Worm (Caenorhabditis elegans) whole organism, young adult: ENCODE data around the gene nstp-10.

ENCODE experiments used
- B0035.1 ChIP-seq: sonication (generic microtip); optimal IDR thresholded peaks from 2 replicates; lab custom pipeline; 2016; ENCODE audit warnings: missing genetic modification characterization, mild to moderate bottlenecking, missing compliant biosample characterization, missing genotype, missing genetic modification reagents
- B0336.3 ChIP-seq: fragments of 200-800 bp; sonication (Bioruptor generic); IDR thresholded peaks from 2 replicates; pipeline ENCODE4 v1.3.6; 2022; ENCODE audit warnings: missing genetic modification characterization, missing compliant biosample characterization
- C06A6.2 ChIP-seq: fragments of 200-800 bp; sonication (Bioruptor generic); conservative IDR thresholded peaks from 2 replicates; pipeline ENCODE4 v1.3.6; 2022; ENCODE audit warnings: missing genetic modification characterization, missing compliant biosample characterization
- F37B4.10 ChIP-seq: fragments of 200-800 bp; sonication (Bioruptor generic); IDR thresholded peaks from 2 replicates; pipeline ENCODE4 v1.3.6; 2022; ENCODE audit warnings: missing genetic modification characterization, missing compliant biosample characterization
- F52B5.7 ChIP-seq: sonication (generic microtip); optimal IDR thresholded peaks from 2 replicates; lab custom pipeline; 2016; ENCODE audit warnings: mild to moderate bottlenecking, missing genetic modification characterization, missing compliant biosample characterization
- T07F8.4 ChIP-seq: sonication (generic microtip); optimal IDR thresholded peaks from 2 replicates; lab custom pipeline; 2016; ENCODE audit warnings: mild to moderate bottlenecking, missing genetic modification characterization, moderate library complexity, missing compliant biosample characterization
- T26A5.8 ChIP-seq: sonication (generic microtip); optimal IDR thresholded peaks from 2 replicates; lab custom pipeline; 2016; ENCODE audit warnings: missing genetic modification characterization, missing compliant biosample characterization
- Y56A3A.18 ChIP-seq: fragments of 200-800 bp; sonication (Bioruptor generic); IDR thresholded peaks from 2 replicates; pipeline ENCODE4 v1.3.6; 2022; ENCODE audit warnings: missing genetic modification reagents, missing genetic modification characterization, missing compliant biosample characterization
- ZK185.1 ChIP-seq: sonication (generic microtip); optimal IDR thresholded peaks from 2 replicates; lab custom pipeline; 2016; ENCODE audit warnings: mild to moderate bottlenecking, missing genetic modification characterization, missing compliant biosample characterization; ENCODE audit not compliant: poor library complexity, severe bottlenecking
- ama-1 ChIP-seq, 3 experiments: fragments of 150-350 bp in 1 of 3; sonication (generic microtip) in 2 of 3; optimal IDR thresholded peaks; 2 replicates each; lab custom pipeline; 2014 to 2018; ENCODE audit warnings: missing biosample characterization in 2 of 3, missing genetic modification characterization in 2 of 3, missing genetic modification reagents in 2 of 3
- aptf-2 ChIP-seq: fragments of 200-800 bp; sonication (Bioruptor generic); conservative IDR thresholded peaks from 2 replicates; pipeline ENCODE4 v1.3.6; 2022; ENCODE audit warnings: missing genetic modification reagents, missing genetic modification characterization, missing compliant biosample characterization
- attf-3 ChIP-seq: fragments of 200-800 bp; sonication (Bioruptor generic); conservative IDR thresholded peaks from 2 replicates; pipeline ENCODE4 v1.3.6; 2022; ENCODE audit warnings: missing genetic modification reagents, missing genetic modification characterization, missing compliant biosample characterization
- attf-6 ChIP-seq: fragments of 200-800 bp; sonication (Bioruptor generic); IDR thresholded peaks from 2 replicates; pipeline ENCODE4 v1.3.6; 2022; ENCODE audit warnings: missing genetic modification reagents, missing genetic modification characterization, missing compliant biosample characterization
- bed-1 ChIP-seq: fragments of 200-800 bp; sonication (Bioruptor generic); IDR thresholded peaks from 2 replicates; pipeline ENCODE4 v1.3.6; 2022; ENCODE audit warnings: missing genetic modification reagents, missing genetic modification characterization, missing compliant biosample characterization
- ccch-3 ChIP-seq: fragments of 200-800 bp; sonication (Bioruptor generic); optimal IDR thresholded peaks from 2 replicates; lab custom pipeline; 2018; ENCODE audit warnings: mild to moderate bottlenecking, missing genetic modification characterization, missing compliant biosample characterization
- cebp-1 ChIP-seq, 2 experiments: fragments of 200-800 bp in 1 of 2; sonication (Bioruptor generic) in 1 of 2; sonication (generic microtip) in 1 of 2; IDR thresholded peaks in 1 of 2; optimal IDR thresholded peaks in 1 of 2; 2 replicates each; pipeline versions ENCODE4 v1.3.6 to Lab custom; 2017 to 2022; ENCODE audit warnings: missing compliant biosample characterization in 2 of 2, missing genetic modification characterization in 2 of 2, mild to moderate bottlenecking in 1 of 2, missing genetic modification reagents in 1 of 2, moderate library complexity in 1 of 2
- ceh-58 ChIP-seq: fragments of 200-800 bp; sonication (Bioruptor generic); IDR thresholded peaks from 2 replicates; pipeline ENCODE4 v1.3.6; 2022; ENCODE audit warnings: missing genetic modification characterization, missing compliant biosample characterization
- ceh-79 ChIP-seq: sonication (generic microtip); optimal IDR thresholded peaks from 2 replicates; lab custom pipeline; 2017; ENCODE audit warnings: mild to moderate bottlenecking, missing genetic modification characterization, missing compliant biosample characterization
- ceh-91 ChIP-seq: fragments of 200-800 bp; sonication (Bioruptor generic); IDR thresholded peaks from 2 replicates; pipeline ENCODE4 v1.3.6; 2022; ENCODE audit warnings: missing genetic modification reagents, missing genetic modification characterization, missing compliant biosample characterization
- chd-7 ChIP-seq: sonication (generic microtip); optimal IDR thresholded peaks from 2 replicates; lab custom pipeline; 2016; ENCODE audit warnings: mild to moderate bottlenecking, missing genetic modification characterization, moderate library complexity, missing compliant biosample characterization
- dpff-1 ChIP-seq: sonication (generic microtip); optimal IDR thresholded peaks from 2 replicates; lab custom pipeline; 2017; ENCODE audit warnings: mild to moderate bottlenecking, missing genetic modification characterization, missing compliant biosample characterization
- egl-44 ChIP-seq: fragments of 200-800 bp; sonication (Bioruptor generic); IDR thresholded peaks from 2 replicates; pipeline ENCODE4 v1.3.6; 2022; ENCODE audit warnings: missing genetic modification reagents, missing genetic modification characterization, missing compliant biosample characterization
- gei-17 ChIP-seq: fragments of 200-800 bp; sonication (Bioruptor generic); optimal IDR thresholded peaks from 2 replicates; lab custom pipeline; 2018; ENCODE audit warnings: mild to moderate bottlenecking, missing genetic modification characterization, missing compliant biosample characterization
- him-1 ChIP-seq: sonication (generic microtip); optimal IDR thresholded peaks from 2 replicates; lab custom pipeline; 2016; ENCODE audit warnings: missing genotype, missing genetic modification reagents, missing genetic modification characterization, missing compliant biosample characterization
- hmg-1.2 ChIP-seq: fragments of 200-800 bp; sonication (Bioruptor generic); IDR thresholded peaks from 2 replicates; pipeline ENCODE4 v1.3.6; 2022; ENCODE audit warnings: missing genetic modification reagents, missing genetic modification characterization, missing compliant biosample characterization
- let-607 ChIP-seq, 2 experiments: fragments of 200-800 bp in 1 of 2; sonication (Bioruptor generic) in 1 of 2; sonication (generic microtip) in 1 of 2; optimal IDR thresholded peaks; 2 replicates each; lab custom pipeline; 2016 to 2018; ENCODE audit warnings: mild to moderate bottlenecking in 2 of 2, missing compliant biosample characterization in 2 of 2, missing genetic modification characterization in 2 of 2, moderate library complexity in 2 of 2, missing genotype in 1 of 2
- lin-26 ChIP-seq: fragments of 200-800 bp; sonication (Bioruptor generic); IDR thresholded peaks from 2 replicates; pipeline ENCODE4 v1.3.6; 2022; ENCODE audit warnings: missing genetic modification reagents, missing genetic modification characterization, missing compliant biosample characterization
- lin-40 ChIP-seq: sonication (generic microtip); optimal IDR thresholded peaks from 2 replicates; lab custom pipeline; 2016; ENCODE audit warnings: missing genetic modification characterization, mild to moderate bottlenecking, missing compliant biosample characterization, missing genotype, missing genetic modification reagents
- lin-54 ChIP-seq: fragments of 200-800 bp; sonication (Bioruptor generic); optimal IDR thresholded peaks from 2 replicates; lab custom pipeline; 2018; ENCODE audit warnings: mild to moderate bottlenecking, missing genetic modification characterization, missing compliant biosample characterization
- lsl-1 ChIP-seq: fragments of 200-800 bp; sonication (Bioruptor generic); optimal IDR thresholded peaks from 2 replicates; lab custom pipeline; 2018; ENCODE audit warnings: mild to moderate bottlenecking, missing genetic modification characterization, moderate library complexity, missing compliant biosample characterization
- lsy-27 ChIP-seq: sonication (generic microtip); optimal IDR thresholded peaks from 2 replicates; lab custom pipeline; 2017; ENCODE audit warnings: missing genetic modification characterization, mild to moderate bottlenecking, missing compliant biosample characterization, antibody characterized with exemption, missing genotype, borderline replicate concordance; ENCODE audit not compliant: insufficient read depth
- madf-3 ChIP-seq: fragments of 200-800 bp; sonication (Bioruptor generic); IDR thresholded peaks from 2 replicates; pipeline ENCODE4 v1.3.6; 2022; ENCODE audit warnings: missing genetic modification reagents, missing genetic modification characterization, missing compliant biosample characterization
- madf-6 ChIP-seq: fragments of 200-800 bp; sonication (Bioruptor generic); IDR thresholded peaks from 2 replicates; pipeline ENCODE4 v1.3.6; 2022; ENCODE audit warnings: missing genetic modification reagents, missing genetic modification characterization, missing compliant biosample characterization
- madf-8 ChIP-seq: fragments of 200-800 bp; sonication (Bioruptor generic); conservative IDR thresholded peaks from 2 replicates; pipeline ENCODE4 v1.3.6; 2022; ENCODE audit warnings: missing genetic modification reagents, missing genetic modification characterization, missing compliant biosample characterization
- nfyb-1 ChIP-seq: fragments of 200-800 bp; sonication (Bioruptor generic); IDR thresholded peaks from 2 replicates; pipeline ENCODE4 v1.3.6; 2022; ENCODE audit warnings: missing genetic modification reagents, missing genetic modification characterization, missing compliant biosample characterization
- nhr-120 ChIP-seq: fragments of 200-800 bp; sonication (Bioruptor generic); IDR thresholded peaks from 2 replicates; pipeline ENCODE4 v1.3.6; 2022; ENCODE audit warnings: missing genetic modification characterization, missing compliant biosample characterization
- nhr-27 ChIP-seq: fragments of 200-800 bp; sonication (Bioruptor generic); optimal IDR thresholded peaks from 2 replicates; lab custom pipeline; 2018; ENCODE audit warnings: mild to moderate bottlenecking, missing genetic modification characterization, moderate library complexity, missing compliant biosample characterization
- pbrm-1 ChIP-seq: fragments of 200-800 bp; sonication (Bioruptor generic); IDR thresholded peaks from 2 replicates; pipeline ENCODE4 v1.3.6; 2022; ENCODE audit warnings: missing genetic modification reagents, missing genetic modification characterization, missing compliant biosample characterization
- repo-1 ChIP-seq: sonication (generic microtip); optimal IDR thresholded peaks from 2 replicates; lab custom pipeline; 2017; ENCODE audit warnings: mild to moderate bottlenecking, missing genetic modification characterization, missing compliant biosample characterization
- rpc-1 ChIP-seq, 2 experiments: fragments of 150-350 bp in 1 of 2; sonication (generic microtip) in 1 of 2; optimal IDR thresholded peaks; 2 replicates each; lab custom pipeline; 2014 to 2018; ENCODE audit warnings: missing biosample characterization in 1 of 2, missing genetic modification characterization in 1 of 2, missing genetic modification reagents in 1 of 2, missing genotype in 1 of 2
- sdz-38 ChIP-seq: sonication (generic microtip); optimal IDR thresholded peaks from 2 replicates; lab custom pipeline; 2016; ENCODE audit warnings: missing genotype, missing genetic modification characterization, missing compliant biosample characterization
- snpc-3.4 ChIP-seq: sonication (generic microtip); optimal IDR thresholded peaks from 2 replicates; lab custom pipeline; 2017; ENCODE audit warnings: missing genetic modification characterization, mild to moderate bottlenecking, missing compliant biosample characterization, antibody characterized with exemption, moderate library complexity, missing genotype, missing genetic modification reagents
- snpc-4 ChIP-seq, 5 experiments: fragments of 150-350 bp in 1 of 5; sonication (generic microtip) in 4 of 5; optimal IDR thresholded peaks; 2 replicates each; lab custom pipeline; 2014 to 2018; ENCODE audit warnings: missing genetic modification characterization in 5 of 5, missing biosample characterization in 3 of 5, antibody characterized with exemption in 2 of 5, mild to moderate bottlenecking in 2 of 5, missing compliant biosample characterization in 2 of 5, missing genotype in 2 of 5, moderate library complexity in 2 of 5, missing genetic modification reagents in 1 of 5
- unc-62 ChIP-seq: fragments of 150-350 bp; optimal IDR thresholded peaks from 2 replicates; lab custom pipeline; 2014; ENCODE audit warnings: missing biosample characterization, missing genetic modification reagents, missing genetic modification characterization
- zfh-2 ChIP-seq: fragments of 200-800 bp; sonication (Bioruptor generic); conservative IDR thresholded peaks from 2 replicates; pipeline ENCODE4 v1.3.6; 2022; ENCODE audit warnings: missing genetic modification reagents, missing genetic modification characterization, missing compliant biosample characterization
- ztf-22 ChIP-seq: fragments of 200-800 bp; sonication (Bioruptor generic); optimal IDR thresholded peaks from 2 replicates; lab custom pipeline; 2018; ENCODE audit warnings: mild to moderate bottlenecking, missing genetic modification characterization, moderate library complexity, missing compliant biosample characterization

The nstp-10 gene

ce11 chrV:9544176-9544632, 5.4 kb downstream of the nstp-10 start, which contains the start of gene mdf-1 (continued):
- peak; percentile 57 for TF ChIP-seq repo-1 (tag; lab: Kevin White, UChicago)
- TF ChIP-seq chd-7: peak; percentile 21
- TF ChIP-seq dpff-1: no peak
- TF ChIP-seq lsl-1 (GFP tag; lab: Kevin White, UChicago): no peak
- no peak for TF ChIP-seq sdz-38
- no peak for TF ChIP-seq let-607 (tag; optimal IDR thresholded peaks at IDR 0.05; lab: Kevin White, UChicago)
- no peak for TF ChIP-seq nhr-27 (tag; lab: Kevin White, UChicago)
- TF ChIP-seq nhr-120 (GFP tag; lab: Robert Waterston, UW): no peak
- peak; percentile 20 for TF ChIP-seq ama-1 (optimal IDR thresholded peaks at IDR 0.05; lab: Kevin White, UChicago)
- no peak for TF ChIP-seq ama-1 (GFP tag; optimal IDR thresholded peaks at IDR 0.05; lab: Kevin White, UChicago)
- TF ChIP-seq snpc-4 (GFP tag; optimal IDR thresholded peaks at IDR 0.05; lab: Kevin White, UChicago): no peak
- peak; percentile 1 to 75 (median 26) for TF ChIP-seq snpc-4 (tag; optimal IDR thresholded peaks at IDR 0.05; lab: Kevin White, UChicago)
- peak; percentile 34; the same call in 1 of the 2 replicates for TF ChIP-seq nfyb-1 (GFP tag; lab: Robert Waterston, UW)
- no peak for TF ChIP-seq ceh-58
- TF ChIP-seq unc-62 (GFP tag; lab: Kevin White, UChicago): no peak
- no peak for TF ChIP-seq ceh-91 (GFP tag; lab: Robert Waterston, UW)
- peak; percentile 58 for TF ChIP-seq ZK185.1 (tag; lab: Kevin White, UChicago)
- TF ChIP-seq bed-1 (GFP tag; lab: Robert Waterston, UW): no peak
- TF ChIP-seq F52B5.7 (tag; lab: Kevin White, UChicago): no peak
- TF ChIP-seq lsy-27 (tag; lab: Kevin White, UChicago): no peak
- no peak for TF ChIP-seq aptf-2 (GFP tag; lab: Robert Waterston, UW)
- no peak for TF ChIP-seq attf-3
- peak; percentile 69; the same call in 1 of the 2 replicates for TF ChIP-seq madf-3 (GFP tag; lab: Robert Waterston, UW)
- no peak for TF ChIP-seq lin-26 (GFP tag; lab: Robert Waterston, UW)
- no peak for TF ChIP-seq cebp-1 (GFP tag; IDR thresholded peaks at IDR 0.05; lab: Robert Waterston, UW)
- TF ChIP-seq cebp-1 (tag; optimal IDR thresholded peaks at IDR 0.05; lab: Kevin White, UChicago): peak; percentile 65
- no peak for TF ChIP-seq gei-17
- TF ChIP-seq lin-54 (GFP tag; lab: Kevin White, UChicago): peak; percentile 74
- no peak for TF ChIP-seq ztf-22 (GFP tag; lab: Kevin White, UChicago)
- peak; percentile 63 for TF ChIP-seq C06A6.2 (GFP tag; lab: Robert Waterston, UW)
- TF ChIP-seq attf-6 (GFP tag; lab: Robert Waterston, UW): no peak
- TF ChIP-seq T07F8.4 (tag; lab: Kevin White, UChicago): no peak
- TF ChIP-seq B0336.3 (GFP tag; lab: Robert Waterston, UW): no peak; the same call in 1 of the 2 replicates
- no peak for TF ChIP-seq ceh-79 (tag; lab: Kevin White, UChicago)
- TF ChIP-seq madf-6 (GFP tag; lab: Robert Waterston, UW): no peak
- TF ChIP-seq egl-44 (GFP tag; lab: Robert Waterston, UW): no peak
- no peak for TF ChIP-seq ccch-3 (GFP tag; lab: Kevin White, UChicago)
- no peak for TF ChIP-seq madf-8
- TF ChIP-seq snpc-3.4: peak; percentile 52
- 0 out of 2 replicates have a peak, but pooled peaks have one; percentile 12 for TF ChIP-seq hmg-1.2 (GFP tag; lab: Robert Waterston, UW)
- no peak for TF ChIP-seq pbrm-1
- no peak for TF ChIP-seq rpc-1 (optimal IDR thresholded peaks at IDR 0.05; lab: Kevin White, UChicago)
- no peak for TF ChIP-seq rpc-1 (tag; optimal IDR thresholded peaks at IDR 0.05; lab: Kevin White, UChicago)
- no peak for TF ChIP-seq zfh-2 (GFP tag; lab: Robert Waterston, UW)
- no peak for TF ChIP-seq T26A5.8 (tag; lab: Kevin White, UChicago)
- peak; percentile 10 for TF ChIP-seq B0035.1 (tag; lab: Kevin White, UChicago)
- no peak for TF ChIP-seq F37B4.10 (GFP tag; lab: Robert Waterston, UW)
- TF ChIP-seq lin-40 (tag; lab: Kevin White, UChicago): peak; percentile 23
- TF ChIP-seq him-1 (tag; lab: Kevin White, UChicago): no peak
- TF ChIP-seq Y56A3A.18 (GFP tag; lab: Robert Waterston, UW): no peak
